Fruit fly (Drosophila melanogaster) whole organism, embryonic: ENCODE data around the gene CG16789.

Source experiments
- Abd-B ChIP-seq: fragments of 200-800 bp; sonication (Bioruptor generic); optimal IDR thresholded peaks from 2 replicates; lab custom pipeline; 2018; ENCODE audit warnings: missing biosample characterization, mild to moderate bottlenecking, missing genetic modification characterization, moderate library complexity
- Aef1 ChIP-seq: fragments of 200-800 bp; sonication (Bioruptor generic); IDR thresholded peaks from 3 replicates; pipeline ENCODE4 v1.3.6; 2022; ENCODE audit warnings: missing biosample characterization, missing genetic modification characterization
- BEAF-32 ChIP-seq: fragments of 200-800 bp; sonication (Bioruptor generic); optimal IDR thresholded peaks from 3 replicates; lab custom pipeline; 2017; ENCODE audit warnings: missing biosample characterization, missing genetic modification characterization, mild to moderate bottlenecking, moderate library complexity, missing genetic modification reagents
- CG1024 ChIP-seq: fragments of 200-800 bp; sonication (Bioruptor generic); IDR thresholded peaks from 2 replicates; pipeline ENCODE4 v1.3.6; 2022; ENCODE audit warnings: missing biosample characterization, missing genetic modification characterization
- CG10431 ChIP-seq: fragments of 200-800 bp; sonication (Bioruptor generic); optimal IDR thresholded peaks from 3 replicates; lab custom pipeline; 2018; ENCODE audit warnings: missing biosample characterization, mild to moderate bottlenecking, missing genetic modification characterization
- CG11696 ChIP-seq: fragments of 200-800 bp; sonication (Bioruptor generic); IDR thresholded peaks from 2 replicates; pipeline ENCODE4 v1.3.6; 2022; ENCODE audit warnings: missing biosample characterization, missing genetic modification characterization
- CG17328 ChIP-seq: fragments of 200-800 bp; sonication (Bioruptor generic); IDR thresholded peaks from 2 replicates; pipeline ENCODE4 v1.3.6; 2022; ENCODE audit warnings: missing biosample characterization, missing genetic modification characterization
- CG17359 ChIP-seq: fragments of 200-800 bp; sonication (Bioruptor generic); optimal IDR thresholded peaks from 3 replicates; lab custom pipeline; 2018; ENCODE audit warnings: missing biosample characterization, mild to moderate bottlenecking, missing genetic modification characterization, moderate library complexity
- CG18599 ChIP-seq: fragments of 200-800 bp; sonication (Bioruptor generic); optimal IDR thresholded peaks from 3 replicates; lab custom pipeline; 2017; ENCODE audit warnings: missing biosample characterization, missing genetic modification characterization, mild to moderate bottlenecking, moderate library complexity, missing genetic modification reagents
- CG2712 ChIP-seq: fragments of 200-800 bp; optimal IDR thresholded peaks from 3 replicates; lab custom pipeline; 2019; ENCODE audit warnings: missing biosample characterization, mild to moderate bottlenecking, missing genetic modification characterization, moderate library complexity
- CG33557 ChIP-seq: fragments of 200-800 bp; sonication (Bioruptor generic); optimal IDR thresholded peaks from 2 replicates; lab custom pipeline; 2019; ENCODE audit warnings: missing biosample characterization, mild to moderate bottlenecking, missing genetic modification characterization, moderate library complexity
- CG4282 ChIP-seq: fragments of 200-800 bp; sonication (Bioruptor generic); optimal IDR thresholded peaks from 2 replicates; lab custom pipeline; 2016; ENCODE audit warnings: missing biosample characterization, missing genetic modification characterization
- CG4404 ChIP-seq: fragments of 200-800 bp; sonication (Bioruptor generic); IDR thresholded peaks from 2 replicates; pipeline ENCODE4 v1.3.6; 2022; ENCODE audit warnings: missing biosample characterization, missing genetic modification characterization
- CG4424 ChIP-seq: fragments of 200-800 bp; sonication (Bioruptor generic); optimal IDR thresholded peaks from 3 replicates; lab custom pipeline; 2016; ENCODE audit warnings: missing biosample characterization, missing genetic modification characterization
- CG6175 ChIP-seq: fragments of 200-800 bp; sonication (Bioruptor generic); IDR thresholded peaks from 3 replicates; pipeline ENCODE4 v1.3.6; 2022; ENCODE audit warnings: missing biosample characterization, missing genetic modification characterization
- CG6654 ChIP-seq: fragments of 200-800 bp; sonication (Bioruptor generic); optimal IDR thresholded peaks from 2 replicates; lab custom pipeline; 2017; ENCODE audit warnings: missing biosample characterization, mild to moderate bottlenecking, missing genetic modification characterization
- CG6791 ChIP-seq: fragments of 200-800 bp; sonication (Bioruptor generic); IDR thresholded peaks from 3 replicates; pipeline ENCODE4 v1.3.6; 2022; ENCODE audit warnings: missing biosample characterization, missing genetic modification characterization; ENCODE audit not compliant: partially characterized antibody
- CG8944 ChIP-seq: fragments of 200-800 bp; sonication (Bioruptor generic); optimal IDR thresholded peaks from 3 replicates; lab custom pipeline; 2016; ENCODE audit warnings: missing biosample characterization, missing genetic modification characterization
- CrebB ChIP-seq: fragments of 200-800 bp; sonication (Bioruptor generic); optimal IDR thresholded peaks from 3 replicates; lab custom pipeline; 2018; ENCODE audit warnings: missing biosample characterization, mild to moderate bottlenecking, missing genetic modification characterization
- Dfd ChIP-seq, 2 experiments: fragments of >200 bp; optimal IDR thresholded peaks; 2 replicates each; lab custom pipeline; 2017; ENCODE audit warnings: missing biosample characterization in 2 of 2, missing genetic modification characterization in 2 of 2
- Gug ChIP-seq: fragments of 200-800 bp; sonication (Bioruptor generic); IDR thresholded peaks from 4 replicates; pipeline ENCODE4 v1.3.6; 2022; ENCODE audit warnings: missing biosample characterization, missing genetic modification characterization
- HLHmδ ChIP-seq: fragments of 200-800 bp; sonication (Bioruptor generic); optimal IDR thresholded peaks from 2 replicates; lab custom pipeline; 2018; ENCODE audit warnings: missing biosample characterization, mild to moderate bottlenecking, missing genetic modification characterization, moderate library complexity
- NFAT ChIP-seq: fragments of 200-800 bp; sonication (Bioruptor generic); IDR thresholded peaks from 2 replicates; pipeline ENCODE4 v1.3.6; 2022; ENCODE audit warnings: missing biosample characterization, missing genetic modification characterization
- Nf-YB ChIP-seq: fragments of 200-800 bp; sonication (Bioruptor generic); optimal IDR thresholded peaks from 3 replicates; lab custom pipeline; 2019; ENCODE audit warnings: missing biosample characterization, mild to moderate bottlenecking, missing genetic modification characterization, moderate library complexity
- Opbp ChIP-seq: fragments of 200-800 bp; sonication (Bioruptor generic); IDR thresholded peaks from 3 replicates; pipeline ENCODE4 v1.3.6; 2022; ENCODE audit warnings: missing biosample characterization, missing genetic modification characterization; ENCODE audit not compliant: partially characterized antibody
- Xrp1 ChIP-seq: fragments of 200-800 bp; sonication (Bioruptor generic); IDR thresholded peaks from 2 replicates; pipeline ENCODE4 v1.3.6; 2022; ENCODE audit warnings: missing biosample characterization, missing genetic modification characterization
- aop ChIP-seq: fragments of 200-800 bp; sonication (Bioruptor generic); IDR thresholded peaks from 2 replicates; pipeline ENCODE4 v1.3.6; 2022; ENCODE audit warnings: missing biosample characterization, missing genetic modification characterization
- ato ChIP-seq: fragments of 200-800 bp; sonication (Bioruptor generic); IDR thresholded peaks from 2 replicates; pipeline ENCODE4 v1.3.6; 2022; ENCODE audit warnings: missing biosample characterization, missing genetic modification characterization; ENCODE audit not compliant: partially characterized antibody
- bbx ChIP-seq: fragments of 200-800 bp; sonication (Bioruptor generic); IDR thresholded peaks from 2 replicates; pipeline ENCODE4 v1.3.6; 2022; ENCODE audit warnings: missing biosample characterization, missing genetic modification characterization; ENCODE audit not compliant: partially characterized antibody
- bcd ChIP-seq: fragments of 200-800 bp; sonication (Bioruptor generic); optimal IDR thresholded peaks from 2 replicates; lab custom pipeline; 2017; ENCODE audit warnings: missing biosample characterization, mild to moderate bottlenecking, missing genetic modification characterization
- bsh ChIP-seq, 2 experiments: fragments of 200-800 bp; sonication (Bioruptor generic); optimal IDR thresholded peaks; 2 replicates each; lab custom pipeline; 2017 to 2018; ENCODE audit warnings: mild to moderate bottlenecking in 2 of 2, missing biosample characterization in 2 of 2, missing genetic modification characterization in 2 of 2, moderate library complexity in 1 of 2
- crc ChIP-seq: fragments of 200-800 bp; sonication (Bioruptor generic); optimal IDR thresholded peaks from 2 replicates; lab custom pipeline; 2016; ENCODE audit warnings: missing biosample characterization, missing genetic modification characterization
- da ChIP-seq: fragments of 200-800 bp; sonication (Bioruptor generic); optimal IDR thresholded peaks from 2 replicates; lab custom pipeline; 2016; ENCODE audit warnings: missing biosample characterization, missing genetic modification characterization
- disco-r ChIP-seq: fragments of 200-800 bp; sonication (Bioruptor generic); optimal IDR thresholded peaks from 2 replicates; lab custom pipeline; 2016; ENCODE audit warnings: missing biosample characterization, missing genetic modification characterization
- dm ChIP-seq: fragments of 200-800 bp; sonication (Bioruptor generic); optimal IDR thresholded peaks from 3 replicates; lab custom pipeline; 2016; ENCODE audit warnings: missing biosample characterization, missing genetic modification characterization
- dmrt99B ChIP-seq: fragments of 200-800 bp; sonication (Bioruptor generic); optimal IDR thresholded peaks from 2 replicates; lab custom pipeline; 2018; ENCODE audit warnings: missing biosample characterization, mild to moderate bottlenecking, missing genetic modification characterization, moderate library complexity
- emc ChIP-seq: fragments of 200-800 bp; sonication (Bioruptor generic); optimal IDR thresholded peaks from 2 replicates; lab custom pipeline; 2016; ENCODE audit warnings: missing biosample characterization, missing genetic modification characterization
- exex ChIP-seq: fragments of 200-800 bp; sonication (Bioruptor generic); optimal IDR thresholded peaks from 4 replicates; lab custom pipeline; 2018; ENCODE audit warnings: missing biosample characterization, mild to moderate bottlenecking, missing genetic modification characterization, moderate library complexity
- fu2 ChIP-seq: fragments of 200-800 bp; sonication (Bioruptor generic); optimal IDR thresholded peaks from 2 replicates; lab custom pipeline; 2016; ENCODE audit warnings: missing biosample characterization, missing genetic modification characterization
- kay ChIP-seq: fragments of 200-800 bp; sonication (Bioruptor generic); optimal IDR thresholded peaks from 2 replicates; lab custom pipeline; 2016; ENCODE audit warnings: missing biosample characterization, missing genetic modification characterization
- ken ChIP-seq: fragments of 200-800 bp; sonication (Bioruptor generic); IDR thresholded peaks from 3 replicates; pipeline ENCODE4 v1.3.6; 2022; ENCODE audit warnings: missing biosample characterization, missing genetic modification characterization
- lab ChIP-seq: fragments of 200-800 bp; sonication (Bioruptor generic); optimal IDR thresholded peaks from 3 replicates; lab custom pipeline; 2017; ENCODE audit warnings: missing biosample characterization, missing genetic modification characterization, mild to moderate bottlenecking, moderate library complexity, missing genetic modification reagents
- lilli ChIP-seq: fragments of 200-800 bp; sonication (Bioruptor generic); optimal IDR thresholded peaks from 3 replicates; lab custom pipeline; 2016; ENCODE audit warnings: missing biosample characterization, missing genetic modification characterization
- nmo ChIP-seq: fragments of 200-800 bp; sonication (Bioruptor generic); optimal IDR thresholded peaks from 2 replicates; lab custom pipeline; 2018; ENCODE audit warnings: missing biosample characterization, mild to moderate bottlenecking, missing genetic modification characterization, moderate library complexity
- phol ChIP-seq: fragments of 200-800 bp; sonication (Bioruptor generic); optimal IDR thresholded peaks from 3 replicates; lab custom pipeline; 2018; ENCODE audit warnings: missing biosample characterization, mild to moderate bottlenecking, missing genetic modification characterization, moderate library complexity
- pita ChIP-seq: fragments of 200-800 bp; sonication (Bioruptor generic); optimal IDR thresholded peaks from 2 replicates; lab custom pipeline; 2017; ENCODE audit warnings: missing biosample characterization, mild to moderate bottlenecking, missing genetic modification characterization
- pzg ChIP-seq: fragments of 200-800 bp; sonication (Bioruptor generic); optimal IDR thresholded peaks from 3 replicates; lab custom pipeline; 2018; ENCODE audit warnings: missing biosample characterization, mild to moderate bottlenecking, missing genetic modification characterization, moderate library complexity
- salm ChIP-seq: fragments of 200-800 bp; sonication (Bioruptor generic); optimal IDR thresholded peaks from 2 replicates; lab custom pipeline; 2018; ENCODE audit warnings: missing biosample characterization, mild to moderate bottlenecking, missing genetic modification characterization
- sens ChIP-seq: fragments of 200-800 bp; sonication (Bioruptor generic); peaks from one replicate; lab custom pipeline; 2016; ENCODE audit warnings: missing biosample characterization, missing genetic modification characterization
- tup ChIP-seq: fragments of 200-800 bp; sonication (Bioruptor generic); optimal IDR thresholded peaks from 2 replicates; lab custom pipeline; 2016; ENCODE audit warnings: missing biosample characterization, mild to moderate bottlenecking, missing genetic modification characterization, moderate library complexity
- wek ChIP-seq: fragments of 200-800 bp; sonication (Bioruptor generic); optimal IDR thresholded peaks from 3 replicates; lab custom pipeline; 2018; ENCODE audit warnings: missing biosample characterization, mild to moderate bottlenecking, missing genetic modification characterization, moderate library complexity

The CG16789 gene

DNA sequence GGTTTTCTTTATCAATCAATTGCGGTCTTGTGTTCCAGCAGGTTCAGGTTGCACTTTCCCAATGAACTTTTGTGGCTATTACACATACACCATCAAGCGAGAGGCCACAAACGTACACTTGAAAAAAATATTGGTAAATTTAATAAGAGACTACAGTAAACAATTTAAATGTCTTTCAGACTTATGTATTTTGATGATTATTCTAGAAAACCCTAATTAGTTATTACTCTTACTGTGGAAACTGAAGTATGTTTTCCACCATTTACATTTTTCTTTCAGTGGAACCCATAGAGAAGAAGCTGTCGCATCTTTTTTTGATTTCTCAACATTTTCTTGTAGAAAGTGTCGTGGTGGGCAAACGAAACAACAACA lies 31.9 kb upstream of the CG16789 start (continued):
- peak; percentile 87 for TF ChIP-seq CG18599 (GFP tag; lab: Kevin White, UChicago)
- peak; percentile 82 for TF ChIP-seq kay (GFP tag; lab: Kevin White, UChicago)
- TF ChIP-seq CG4404 (GFP tag; lab: Robert Waterston, UW), result peak; percentile 42
- peak; percentile 84 for TF ChIP-seq crc
- TF ChIP-seq nmo (GFP tag; lab: Kevin White, UChicago), result peak; percentile 96
- no peak for TF ChIP-seq CG6791 (GFP tag; lab: Robert Waterston, UW)
- TF ChIP-seq Xrp1 (GFP tag; lab: Robert Waterston, UW), result peak; percentile 93
- TF ChIP-seq salm (tag; lab: Kevin White, UChicago), result peak; percentile 94
- peak; percentile 96 for TF ChIP-seq CG2712
- no peak for TF ChIP-seq ato
- TF ChIP-seq NFAT (GFP tag; lab: Robert Waterston, UW), result peak; percentile 78
- TF ChIP-seq disco-r, result peak; percentile 88
- TF ChIP-seq Nf-YB (GFP tag; lab: Kevin White, UChicago), result peak; percentile 78
- no peak for TF ChIP-seq exex (tag; lab: Kevin White, UChicago)
- TF ChIP-seq CG8944 (GFP tag; lab: Kevin White, UChicago), result peak; percentile 90
- peak; percentile 82 for TF ChIP-seq da (GFP tag; lab: Kevin White, UChicago)
- TF ChIP-seq BEAF-32 (GFP tag; lab: Kevin White, UChicago), result no peak
- TF ChIP-seq lab, result peak; percentile 93
- TF ChIP-seq Abd-B (GFP tag; lab: Kevin White, UChicago), result no peak
- peak; percentile 88 for TF ChIP-seq lilli (GFP tag; lab: Kevin White, UChicago)
- peak; percentile 99 for TF ChIP-seq sens (GFP tag; lab: Kevin White, UChicago)
- TF ChIP-seq Gug (GFP tag; lab: Robert Waterston, UW), result peak; percentile 76
- TF ChIP-seq dm, result peak; percentile 88
- peak; percentile 95 for TF ChIP-seq ken
- peak; percentile 65 to 97 for TF ChIP-seq bsh (GFP tag; optimal IDR thresholded peaks at IDR 0.05; lab: Kevin White, UChicago)
- TF ChIP-seq dmrt99B (tag; lab: Kevin White, UChicago), result peak; percentile 98
- 0 out of 3 replicates have a peak, but pooled peaks have one; percentile 64 for TF ChIP-seq CG6175 (GFP tag; lab: Robert Waterston, UW)
- TF ChIP-seq bbx (GFP tag; lab: Robert Waterston, UW), result no peak
- TF ChIP-seq Aef1 (GFP tag; lab: Robert Waterston, UW), result peak; percentile 83
- TF ChIP-seq aop (GFP tag; lab: Robert Waterston, UW), result peak; percentile 81
- no peak for TF ChIP-seq Opbp
- TF ChIP-seq fu2 (GFP tag; lab: Kevin White, UChicago), result peak; percentile 79
- peak; percentile 92 for TF ChIP-seq CG1024
- peak; percentile 74 for TF ChIP-seq wek (GFP tag; lab: Kevin White, UChicago)
- TF ChIP-seq CG4282 (GFP tag; lab: Kevin White, UChicago), result peak; percentile 51
- TF ChIP-seq pzg, result no peak
- no peak for TF ChIP-seq HLHmδ (GFP tag; lab: Kevin White, UChicago)
- TF ChIP-seq CG4424 (GFP tag; lab: Kevin White, UChicago), result peak; percentile 95
- peak; percentile 53 for TF ChIP-seq tup (GFP tag; lab: Kevin White, UChicago)
- TF ChIP-seq CG17359 (tag; lab: Kevin White, UChicago), result peak; percentile 97
- TF ChIP-seq CG10431, result peak; percentile 82
- peak; percentile 86 for TF ChIP-seq emc
- TF ChIP-seq bcd (GFP tag; lab: Kevin White, UChicago), result peak; percentile 82
- peak; percentile 82 for TF ChIP-seq CG11696 (GFP tag; lab: Robert Waterston, UW)
- TF ChIP-seq CrebB (tag; lab: Kevin White, UChicago), result peak; percentile 89
- no peak for TF ChIP-seq Dfd (GFP tag; optimal IDR thresholded peaks at IDR 0.05; lab: Kevin White, UChicago)
- peak; percentile 64 for TF ChIP-seq CG33557 (GFP tag; lab: Kevin White, UChicago)
- TF ChIP-seq CG17328 (GFP tag; lab: Robert Waterston, UW), result peak; percentile 95
- peak; percentile 95 for TF ChIP-seq phol (tag; lab: Kevin White, UChicago)
- TF ChIP-seq CG6654 (GFP tag; lab: Kevin White, UChicago), result peak; percentile 77
- TF ChIP-seq pita (GFP tag; lab: Kevin White, UChicago), result no peak
